Fruit fly (Drosophila melanogaster) whole organism, wandering third instar larva: ENCODE data around the gene Npc2d.

Experiments used
- Abd-B ChIP-seq: fragments of >200 bp; optimal IDR thresholded peaks from 2 replicates; lab custom pipeline; 2017; ENCODE audit warnings: missing biosample characterization, missing genetic modification characterization
- CG32264 ChIP-seq: fragments of 200-800 bp; sonication (Bioruptor generic); optimal IDR thresholded peaks from 2 replicates; lab custom pipeline; 2016; ENCODE audit warnings: missing biosample characterization, missing genetic modification characterization
- CG9705 ChIP-seq: fragments of 200-800 bp; sonication (Bioruptor generic); optimal IDR thresholded peaks from 2 replicates; lab custom pipeline; 2018; ENCODE audit warnings: missing biosample characterization, mild to moderate bottlenecking, missing genetic modification characterization
- CrebA ChIP-seq: fragments of 200-800 bp; sonication (Bioruptor generic); optimal IDR thresholded peaks from 2 replicates; lab custom pipeline; 2016; ENCODE audit warnings: missing biosample characterization, mild to moderate bottlenecking, missing genetic modification characterization, borderline replicate concordance
- Dfd ChIP-seq: fragments of >200 bp; optimal IDR thresholded peaks from 2 replicates; lab custom pipeline; 2017; ENCODE audit warnings: missing biosample characterization, missing genetic modification characterization
- Dif ChIP-seq: fragments of 200-275, 200-300 bp; sonication (Bioruptor generic); optimal IDR thresholded peaks from 2 replicates; lab custom pipeline; 2018; ENCODE audit warnings: missing biosample characterization, missing genetic modification characterization; ENCODE audit not compliant: partially characterized antibody
- GATAd ChIP-seq: sonication (Bioruptor generic); optimal IDR thresholded peaks from 2 replicates; lab custom pipeline; 2016; ENCODE audit warnings: missing biosample characterization, missing genetic modification characterization
- HLH106 ChIP-seq: fragments of 200-800 bp; optimal IDR thresholded peaks from 3 replicates; lab custom pipeline; 2019; ENCODE audit warnings: missing biosample characterization, mild to moderate bottlenecking, missing genetic modification characterization, moderate library complexity
- Hnf4 ChIP-seq: fragments of 200-800 bp; sonication (Bioruptor generic); optimal IDR thresholded peaks from 2 replicates; lab custom pipeline; 2016; ENCODE audit warnings: missing biosample characterization, mild to moderate bottlenecking, missing genetic modification characterization
- Hr78 ChIP-seq: fragments of >200 bp; optimal IDR thresholded peaks from 2 replicates; lab custom pipeline; 2017; ENCODE audit warnings: missing biosample characterization, missing genetic modification characterization
- Hr83 ChIP-seq: fragments of 200-300 bp; sonication (Bioruptor generic); optimal IDR thresholded peaks from 2 replicates; lab custom pipeline; 2016; ENCODE audit warnings: missing biosample characterization, mild to moderate bottlenecking, missing genetic modification characterization, moderate library complexity; ENCODE audit not compliant: poor library complexity, severe bottlenecking
- Jra ChIP-seq: sonication (Bioruptor generic); optimal IDR thresholded peaks from 2 replicates; lab custom pipeline; 2016; ENCODE audit warnings: missing biosample characterization, missing genetic modification characterization
- Mio ChIP-seq: sonication (Bioruptor generic); optimal IDR thresholded peaks from 2 replicates; lab custom pipeline; 2016; ENCODE audit warnings: missing biosample characterization, missing genetic modification characterization
- Myc ChIP-seq: fragments of >200 bp; optimal IDR thresholded peaks from 2 replicates; lab custom pipeline; 2017
- N ChIP-seq: fragments of >200 bp; optimal IDR thresholded peaks from 2 replicates; lab custom pipeline; 2018; ENCODE audit warnings: missing biosample characterization, missing external identifiers, missing genetic modification characterization
- OdsH ChIP-seq: fragments of 200-800 bp; sonication (Bioruptor generic); optimal IDR thresholded peaks from 2 replicates; lab custom pipeline; 2016; ENCODE audit warnings: missing biosample characterization, mild to moderate bottlenecking, missing genetic modification characterization
- Rel ChIP-seq, 2 experiments: fragments of 200-800 bp; sonication (Bioruptor generic) in 1 of 2; optimal IDR thresholded peaks; 2 replicates in 1 of 2; 3 replicates in 1 of 2; lab custom pipeline; 2016 to 2019; ENCODE audit warnings: mild to moderate bottlenecking in 2 of 2, missing biosample characterization in 2 of 2, missing genetic modification characterization in 2 of 2, moderate library complexity in 1 of 2
- Sp1 ChIP-seq: fragments of 200-800 bp; sonication (Bioruptor generic); optimal IDR thresholded peaks from 3 replicates; lab custom pipeline; 2019; ENCODE audit warnings: missing biosample characterization, mild to moderate bottlenecking, missing genetic modification characterization, moderate library complexity
- Vsx2 ChIP-seq: fragments of 200-300, 225-300 bp; sonication (Bioruptor generic); optimal IDR thresholded peaks from 2 replicates; lab custom pipeline; 2018; ENCODE audit warnings: missing biosample characterization, missing genetic modification characterization; ENCODE audit not compliant: partially characterized antibody
- dl ChIP-seq, 2 experiments: fragments of 175-275, 200-275 bp in 1 of 2; fragments of 200-275 bp in 1 of 2; sonication (Bioruptor generic); optimal IDR thresholded peaks; lab custom pipeline; 2018; ENCODE audit warnings: mild to moderate bottlenecking in 2 of 2, missing biosample characterization in 2 of 2, missing genetic modification characterization in 2 of 2, moderate library complexity in 2 of 2; ENCODE audit not compliant: partially characterized antibody in 2 of 2, insufficient read depth in 1 of 2
- dmrt93B ChIP-seq: fragments of 200-800 bp; sonication (Bioruptor generic); optimal IDR thresholded peaks from 2 replicates; lab custom pipeline; 2018; ENCODE audit warnings: missing biosample characterization, mild to moderate bottlenecking, missing genetic modification characterization
- dsf ChIP-seq: sonication (Bioruptor generic); optimal IDR thresholded peaks from 2 replicates; lab custom pipeline; 2016; ENCODE audit warnings: missing biosample characterization, missing genetic modification characterization, borderline replicate concordance
- ey ChIP-seq: fragments of 200-800 bp; sonication (Bioruptor generic); optimal IDR thresholded peaks from 2 replicates; lab custom pipeline; 2016; ENCODE audit warnings: missing biosample characterization, missing genetic modification characterization
- foxo ChIP-seq, 2 experiments: fragments of 200-800 bp; sonication (Bioruptor generic); optimal IDR thresholded peaks; 2 replicates in 1 of 2; 3 replicates in 1 of 2; lab custom pipeline; 2016 to 2017; ENCODE audit warnings: missing biosample characterization in 2 of 2, missing genetic modification characterization in 2 of 2
- fru ChIP-seq: fragments of 200-800 bp; sonication (Bioruptor generic); optimal IDR thresholded peaks from 3 replicates; lab custom pipeline; 2016; ENCODE audit warnings: missing biosample characterization, mild to moderate bottlenecking, missing genetic modification characterization
- h ChIP-seq: fragments of 200-800 bp; sonication (Bioruptor generic); optimal IDR thresholded peaks from 3 replicates; lab custom pipeline; 2016; ENCODE audit warnings: missing biosample characterization, mild to moderate bottlenecking, missing genetic modification characterization
- jim ChIP-seq: fragments of 175-275, 200-325 bp; sonication (Bioruptor generic); optimal IDR thresholded peaks from 2 replicates; lab custom pipeline; 2016; ENCODE audit warnings: missing biosample characterization, mild to moderate bottlenecking, missing genetic modification characterization
- lola ChIP-seq: fragments of >200 bp; optimal IDR thresholded peaks from 2 replicates; lab custom pipeline; 2017; ENCODE audit warnings: missing biosample characterization, missing genetic modification characterization
- sage ChIP-seq: fragments of 200-800 bp; sonication (Bioruptor generic); optimal IDR thresholded peaks from 2 replicates; lab custom pipeline; 2016; ENCODE audit warnings: missing biosample characterization, mild to moderate bottlenecking, missing genetic modification characterization
- tai ChIP-seq: sonication (Bioruptor generic); optimal IDR thresholded peaks from 2 replicates; lab custom pipeline; 2016; ENCODE audit warnings: missing biosample characterization, missing genetic modification characterization

The Npc2d gene

dm6 chr3R:10055951-10056350 is at the start of gene Npc2d:
Gene Npc2d (minus strand): TSS chr3R:10056083.
- TF ChIP-seq Hnf4 (GFP tag; lab: Kevin White, UChicago) (no peak), sage (GFP tag; lab: Kevin White, UChicago) (no peak), dsf (GFP tag; lab: Kevin White, UChicago) (no peak)
- TF ChIP-seq, all 38 proteins: peak for 0

DNA sequence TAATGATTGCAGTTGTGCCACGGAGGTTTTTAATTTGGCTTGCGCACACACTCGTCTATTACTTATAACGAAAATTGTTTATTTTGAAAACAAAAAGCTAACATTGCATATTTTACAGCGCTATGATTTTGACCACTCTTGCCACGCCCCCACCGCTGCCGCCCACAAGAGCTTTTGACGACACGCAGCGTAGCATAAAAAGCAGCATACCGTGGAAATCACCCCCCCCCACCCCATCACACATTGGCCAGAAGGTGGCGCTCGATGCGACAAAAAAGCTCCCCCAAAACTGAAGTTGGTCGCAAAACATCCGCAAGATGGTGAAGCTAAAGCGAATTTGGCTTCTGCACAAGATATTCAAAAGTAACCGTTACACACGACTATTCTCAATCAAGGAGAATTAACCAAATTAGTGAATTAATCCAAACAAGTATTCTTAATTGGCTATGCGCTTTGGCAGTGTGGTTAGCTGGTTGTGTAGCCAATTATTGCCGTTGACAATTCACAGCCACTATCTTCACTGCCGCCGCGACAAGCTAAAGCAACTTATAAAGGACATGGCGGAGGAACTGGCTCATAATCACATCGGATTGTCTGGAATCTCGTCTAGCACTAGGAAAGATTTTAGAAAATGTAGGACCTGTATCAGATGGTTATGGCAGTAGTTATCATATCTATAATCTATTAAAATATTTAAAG is 44.8 kb upstream of the Npc2d start:
- TF ChIP-seq ey (no peak), Abd-B (GFP tag; lab: Kevin White, UChicago) (no peak), N (GFP tag; lab: Kevin White, UChicago) (peak; percentile 53), Vsx2 (GFP tag; lab: Kevin White, UChicago) (no peak), Sp1 (GFP tag; lab: Kevin White, UChicago) (peak; percentile 14), Mio (no peak), dsf (GFP tag; lab: Kevin White, UChicago) (no peak), Hnf4 (GFP tag; lab: Kevin White, UChicago) (no peak), Hr83 (peak; percentile 53), GATAd (GFP tag; lab: Kevin White, UChicago) (no peak), Dif (GFP tag; lab: Kevin White, UChicago) (peak; percentile 93), HLH106 (tag; lab: Kevin White, UChicago) (peak; percentile 28), sage (GFP tag; lab: Kevin White, UChicago) (no peak), Hr78 (no peak), CrebA (GFP tag; lab: Kevin White, UChicago) (no peak), lola (no peak), dl (GFP tag; optimal IDR thresholded peaks at IDR 0.05; lab: Kevin White, UChicago; ENCODE audit: insufficient read depth in 1 of 2, partially characterized antibody in 2 of 2) (peak; percentile 3 to 41), dmrt93B (GFP tag; lab: Kevin White, UChicago) (no peak), CG32264 (GFP tag; lab: Kevin White, UChicago) (no peak), Dfd (no peak), foxo (GFP tag; optimal IDR thresholded peaks at IDR 0.05; lab: Kevin White, UChicago) (peak in 1 of 2 experiments; percentile 60), h (peak; percentile 47), fru (GFP tag; lab: Kevin White, UChicago) (peak; percentile 17), Myc (lab: Kevin White, UChicago) (peak; percentile 84)

DNA sequence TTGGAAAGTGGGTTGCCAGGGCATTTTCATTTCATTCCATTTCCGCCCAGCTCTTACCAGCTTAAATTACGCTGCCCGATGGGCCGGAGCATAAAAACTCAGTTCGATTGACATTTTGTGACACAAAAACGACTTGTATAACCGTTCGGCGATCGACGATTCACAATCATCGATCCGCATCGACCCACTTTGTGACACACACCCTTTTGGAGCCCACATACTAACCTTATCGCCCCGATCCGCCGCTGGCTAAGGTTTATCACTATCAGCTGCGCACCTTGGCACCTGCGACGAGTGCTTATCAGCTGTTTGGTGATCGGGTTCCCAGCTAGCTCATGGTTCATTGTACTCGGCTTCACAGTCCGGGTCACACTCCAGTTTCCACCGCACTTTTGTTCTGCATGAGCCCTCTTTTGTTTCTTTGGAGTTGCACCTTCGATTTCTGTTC is 43.5 kb upstream of the Npc2d start:
- TF ChIP-seq Mio (no peak), OdsH (GFP tag; lab: Kevin White, UChicago) (no peak), ey (no peak), Rel (GFP tag; optimal IDR thresholded peaks at IDR 0.05; lab: Kevin White, UChicago) (no peak), Rel (tag; optimal IDR thresholded peaks at IDR 0.05; lab: Kevin White, UChicago) (peak; percentile 10), Dfd (no peak), CrebA (GFP tag; lab: Kevin White, UChicago) (no peak), Sp1 (GFP tag; lab: Kevin White, UChicago) (no peak), CG9705 (GFP tag; lab: Kevin White, UChicago) (no peak), Hr83 (no peak), h (peak; percentile 32), tai (no peak), jim (no peak), dl (GFP tag; optimal IDR thresholded peaks at IDR 0.05; lab: Kevin White, UChicago; ENCODE audit: insufficient read depth in 1 of 2, partially characterized antibody in 2 of 2) (no peak)

- no peak for TF ChIP-seq Abd-B (GFP tag; lab: Kevin White, UChicago)
- no peak for TF ChIP-seq jim
- no peak for TF ChIP-seq sage (GFP tag; lab: Kevin White, UChicago)
- TF ChIP-seq tai = no peak
- no peak for TF ChIP-seq h
- TF ChIP-seq Sp1 (GFP tag; lab: Kevin White, UChicago) = no peak
- no peak for TF ChIP-seq Jra (GFP tag; lab: Kevin White, UChicago)
These were observed 42.4 kb upstream of the Npc2d start for dm6 chr3R:10098296-10098675.
